Worm (Caenorhabditis elegans) whole organism, L1 larva: ENCODE results near the gene str-209.

ENCODE experiments used
- fkh-10 ChIP-seq: sonication (generic microtip); optimal IDR thresholded peaks from 2 replicates; lab custom pipeline; 2017; ENCODE audit warnings: missing biosample characterization, missing genetic modification reagents, missing genetic modification characterization
- lir-3 ChIP-seq: sonication (generic microtip); optimal IDR thresholded peaks from 2 replicates; lab custom pipeline; 2016; ENCODE audit warnings: mild to moderate bottlenecking, missing genetic modification characterization, moderate library complexity, missing compliant biosample characterization; ENCODE audit not compliant: poor library complexity
- pqm-1 ChIP-seq: sonication (generic microtip); optimal IDR thresholded peaks from 3 replicates; lab custom pipeline; 2017; ENCODE audit warnings: missing biosample characterization, missing genetic modification characterization

- TF ChIP-seq pqm-1 (tag; lab: Kevin White, UChicago) (no peak), lir-3 (tag; lab: Kevin White, UChicago) (no peak), fkh-10 (GFP tag; lab: Kevin White, UChicago) (no peak)
Observed at ce11 chrV:4932814-4933213, 15.9 kb upstream of the str-209 start, which contains the start of gene C02E7.10.
